Fruit fly (Drosophila melanogaster) whole organism, embryonic: ENCODE measurements around the gene NaPi-III.

Source experiments
- ATbp ChIP-seq: fragments of 200-800 bp; sonication (Bioruptor generic); optimal IDR thresholded peaks from 2 replicates; lab custom pipeline; 2017; ENCODE audit warnings: missing biosample characterization, mild to moderate bottlenecking, missing genetic modification characterization, missing genetic modification reagents
- Atf6 ChIP-seq: fragments of 200-800 bp; sonication (Bioruptor generic); IDR thresholded peaks from 2 replicates; pipeline ENCODE4 v1.3.6; 2022; ENCODE audit warnings: missing biosample characterization, missing genetic modification characterization
- BtbVII ChIP-seq: fragments of 200-800 bp; sonication (Bioruptor generic); optimal IDR thresholded peaks from 3 replicates; lab custom pipeline; 2017; ENCODE audit warnings: missing biosample characterization, mild to moderate bottlenecking, missing genetic modification characterization
- CG10274 ChIP-seq: fragments of 200-800 bp; sonication (Bioruptor generic); optimal IDR thresholded peaks from 3 replicates; lab custom pipeline; 2017; ENCODE audit warnings: missing biosample characterization, mild to moderate bottlenecking, missing genetic modification characterization
- CG11723 ChIP-seq: fragments of 200-800 bp; sonication (Bioruptor generic); optimal IDR thresholded peaks from 2 replicates; lab custom pipeline; 2017; ENCODE audit warnings: missing biosample characterization, mild to moderate bottlenecking, missing genetic modification characterization
- CG12155 ChIP-seq: fragments of 200-800 bp; sonication (Bioruptor generic); optimal IDR thresholded peaks from 3 replicates; lab custom pipeline; 2016; ENCODE audit warnings: missing biosample characterization, missing genetic modification characterization
- CG12219 ChIP-seq: fragments of 200-800 bp; sonication (Bioruptor generic); optimal IDR thresholded peaks from 3 replicates; lab custom pipeline; 2018; ENCODE audit warnings: missing biosample characterization, mild to moderate bottlenecking, missing genetic modification characterization
- CG12659 ChIP-seq: fragments of 200-800 bp; sonication (Bioruptor generic); optimal IDR thresholded peaks from 3 replicates; lab custom pipeline; 2017; ENCODE audit warnings: mild to moderate bottlenecking, missing biosample characterization, missing genetic modification reagents, missing genetic modification characterization
- CG13624 ChIP-seq: fragments of 200-800 bp; sonication (Bioruptor generic); optimal IDR thresholded peaks from 2 replicates; lab custom pipeline; 2016; ENCODE audit warnings: missing biosample characterization, missing genetic modification characterization
- CG1529 ChIP-seq: fragments of 200-800 bp; sonication (Bioruptor generic); optimal IDR thresholded peaks from 3 replicates; lab custom pipeline; 2018; ENCODE audit warnings: missing biosample characterization, missing genetic modification characterization
- CG15479 ChIP-seq: fragments of 200-800 bp; sonication (Bioruptor generic); optimal IDR thresholded peaks from 3 replicates; lab custom pipeline; 2019; ENCODE audit warnings: missing biosample characterization, mild to moderate bottlenecking, missing genetic modification characterization, moderate library complexity
- CG17829 ChIP-seq: fragments of 200-800 bp; optimal IDR thresholded peaks from 2 replicates; lab custom pipeline; 2019; ENCODE audit warnings: missing biosample characterization, mild to moderate bottlenecking, missing genetic modification characterization, moderate library complexity
- CG2199 ChIP-seq: fragments of 200-800 bp; sonication (Bioruptor generic); IDR thresholded peaks from 3 replicates; pipeline ENCODE4 v1.3.6; 2022; ENCODE audit warnings: missing biosample characterization, missing genetic modification characterization
- CG2202 ChIP-seq: fragments of 200-800 bp; sonication (Bioruptor generic); optimal IDR thresholded peaks from 2 replicates; lab custom pipeline; 2018; ENCODE audit warnings: missing biosample characterization, mild to moderate bottlenecking, missing genetic modification characterization
- CG31441 ChIP-seq: fragments of 200-800 bp; sonication (Bioruptor generic); IDR thresholded peaks from 2 replicates; pipeline ENCODE4 v1.3.6; 2022; ENCODE audit warnings: missing biosample characterization, missing genetic modification characterization
- CG32767 ChIP-seq: fragments of 200-800 bp; sonication (Bioruptor generic); IDR thresholded peaks from 2 replicates; pipeline ENCODE4 v1.3.6; 2022; ENCODE audit warnings: missing biosample characterization, missing genetic modification characterization
- CG32772 ChIP-seq: fragments of 200-800 bp; sonication (Bioruptor generic); IDR thresholded peaks from 2 replicates; pipeline ENCODE4 v1.3.6; 2022; ENCODE audit warnings: missing biosample characterization, missing genetic modification characterization
- CG3281 ChIP-seq: fragments of 200-800 bp; sonication (Bioruptor generic); optimal IDR thresholded peaks from 3 replicates; lab custom pipeline; 2017; ENCODE audit warnings: missing biosample characterization, mild to moderate bottlenecking, missing genetic modification characterization
- CG4617 ChIP-seq: fragments of 200-800 bp; sonication (Bioruptor generic); optimal IDR thresholded peaks from 3 replicates; lab custom pipeline; 2016; ENCODE audit warnings: missing biosample characterization, missing genetic modification characterization, borderline replicate concordance
- CG4707 ChIP-seq: fragments of 200-800 bp; sonication (Bioruptor generic); optimal IDR thresholded peaks from 2 replicates; lab custom pipeline; 2018; ENCODE audit warnings: missing biosample characterization, mild to moderate bottlenecking, missing genetic modification characterization, moderate library complexity
- CG7745 ChIP-seq: fragments of 200-800 bp; sonication (Bioruptor generic); optimal IDR thresholded peaks from 2 replicates; lab custom pipeline; 2018; ENCODE audit warnings: missing biosample characterization, mild to moderate bottlenecking, missing genetic modification characterization, moderate library complexity
- CG8089 ChIP-seq: fragments of 200-800 bp; sonication (Bioruptor generic); optimal IDR thresholded peaks from 3 replicates; lab custom pipeline; 2016; ENCODE audit warnings: missing biosample characterization, missing genetic modification characterization
- CG8290 ChIP-seq, 3 experiments: fragments of 200-800 bp; sonication (Bioruptor generic); optimal IDR thresholded peaks; 2 replicates each; lab custom pipeline; 2016 to 2019; ENCODE audit warnings: missing biosample characterization in 3 of 3, missing genetic modification characterization in 3 of 3, mild to moderate bottlenecking in 2 of 3, moderate library complexity in 1 of 3
- Dref ChIP-seq: fragments of 200-800 bp; sonication (Bioruptor generic); IDR thresholded peaks from 2 replicates; pipeline ENCODE4 v1.3.6; 2022; ENCODE audit warnings: missing biosample characterization, missing genetic modification characterization
- Gug ChIP-seq: fragments of 200-800 bp; sonication (Bioruptor generic); IDR thresholded peaks from 4 replicates; pipeline ENCODE4 v1.3.6; 2022; ENCODE audit warnings: missing biosample characterization, missing genetic modification characterization
- HLH3B ChIP-seq: fragments of 200-800 bp; sonication (Bioruptor generic); IDR thresholded peaks from 2 replicates; pipeline ENCODE4 v1.3.6; 2022; ENCODE audit warnings: missing biosample characterization, missing genetic modification characterization
- MTF-1 ChIP-seq: fragments of 200-800 bp; sonication (Bioruptor generic); optimal IDR thresholded peaks from 2 replicates; lab custom pipeline; 2018; ENCODE audit warnings: missing biosample characterization, mild to moderate bottlenecking, missing genetic modification characterization, borderline replicate concordance
- Max ChIP-seq: fragments of 200-800 bp; sonication (Bioruptor generic); optimal IDR thresholded peaks from 2 replicates; lab custom pipeline; 2016; ENCODE audit warnings: missing biosample characterization, mild to moderate bottlenecking, missing genetic modification characterization
- NfI ChIP-seq: fragments of 200-800 bp; sonication (Bioruptor generic); optimal IDR thresholded peaks from 3 replicates; lab custom pipeline; 2018; ENCODE audit warnings: missing biosample characterization, mild to moderate bottlenecking, missing genetic modification characterization, moderate library complexity
- Rfx ChIP-seq: fragments of 200-800 bp; sonication (Bioruptor generic); IDR thresholded peaks from 2 replicates; pipeline ENCODE4 v1.3.6; 2022; ENCODE audit warnings: missing biosample characterization, missing genetic modification characterization
- Sry-δ ChIP-seq: fragments of 200-800 bp; sonication (Bioruptor generic); optimal IDR thresholded peaks from 2 replicates; lab custom pipeline; 2016; ENCODE audit warnings: missing biosample characterization, missing genetic modification characterization
- abd-A ChIP-seq: fragments of 200-800 bp; sonication (Bioruptor generic); optimal IDR thresholded peaks from 3 replicates; lab custom pipeline; 2019; ENCODE audit warnings: missing biosample characterization, mild to moderate bottlenecking, missing genetic modification characterization, moderate library complexity
- ac ChIP-seq: fragments of 200-800 bp; sonication (Bioruptor generic); optimal IDR thresholded peaks from 3 replicates; lab custom pipeline; 2017; ENCODE audit warnings: missing biosample characterization, mild to moderate bottlenecking, missing genetic modification characterization
- cg ChIP-seq: fragments of 200-800 bp; sonication (Bioruptor generic); optimal IDR thresholded peaks from 3 replicates; lab custom pipeline; 2019; ENCODE audit warnings: missing biosample characterization, mild to moderate bottlenecking, missing genetic modification characterization, moderate library complexity
- insv ChIP-seq, 2 experiments: fragments of 200-800 bp; sonication (Bioruptor generic); optimal IDR thresholded peaks; 3 replicates each; lab custom pipeline; 2016 to 2018; ENCODE audit warnings: missing biosample characterization in 2 of 2, missing genetic modification characterization in 2 of 2
- lmd ChIP-seq: fragments of 200-800 bp; sonication (Bioruptor generic); IDR thresholded peaks from 2 replicates; pipeline ENCODE4 v1.3.6; 2022; ENCODE audit warnings: missing biosample characterization, missing genetic modification characterization
- nom ChIP-seq: fragments of 200-800 bp; sonication (Bioruptor generic); optimal IDR thresholded peaks from 2 replicates; lab custom pipeline; 2017; ENCODE audit warnings: missing biosample characterization, missing genetic modification characterization, mild to moderate bottlenecking, moderate library complexity, missing genetic modification reagents
- pan ChIP-seq, 4 experiments: fragments of >200 bp in 3 of 4; fragments of 200-800 bp in 1 of 4; sonication (Bioruptor generic) in 1 of 4; optimal IDR thresholded peaks in 3 of 4; IDR thresholded peaks in 1 of 4; 2 replicates each; pipeline versions ENCODE4 v1.3.6 to Lab custom; 2017 to 2022; ENCODE audit warnings: missing biosample characterization in 2 of 4, missing genetic modification characterization in 2 of 4, mixed read lengths in 1 of 4
- pho ChIP-seq: fragments of 200-800 bp; sonication (Bioruptor generic); optimal IDR thresholded peaks from 2 replicates; lab custom pipeline; 2016; ENCODE audit warnings: missing biosample characterization, missing genetic modification characterization
- pita ChIP-seq: fragments of 200-800 bp; sonication (Bioruptor generic); optimal IDR thresholded peaks from 2 replicates; lab custom pipeline; 2017; ENCODE audit warnings: missing biosample characterization, mild to moderate bottlenecking, missing genetic modification characterization
- ranshi ChIP-seq: fragments of 200-800 bp; sonication (Bioruptor generic); IDR thresholded peaks from 2 replicates; pipeline ENCODE4 v1.3.6; 2022; ENCODE audit warnings: missing biosample characterization, missing genetic modification characterization
- rib ChIP-seq: fragments of 200-800 bp; sonication (Bioruptor generic); IDR thresholded peaks from 2 replicates; pipeline ENCODE4 v1.3.6; 2022; ENCODE audit warnings: missing biosample characterization, missing genetic modification characterization
- slbo ChIP-seq: fragments of 200-800 bp; sonication (Bioruptor generic); IDR thresholded peaks from 2 replicates; pipeline ENCODE4 v1.3.6; 2022; ENCODE audit warnings: missing biosample characterization, missing genetic modification characterization
- toy ChIP-seq: fragments of 200-800 bp; sonication (Bioruptor generic); IDR thresholded peaks from 2 replicates; pipeline ENCODE4 v1.3.6; 2022; ENCODE audit warnings: missing biosample characterization, missing genetic modification characterization
- unpg ChIP-seq: fragments of 200-800 bp; sonication (Bioruptor generic); optimal IDR thresholded peaks from 3 replicates; lab custom pipeline; 2018; ENCODE audit warnings: missing biosample characterization, mild to moderate bottlenecking, missing genetic modification characterization, moderate library complexity
- wdn ChIP-seq: fragments of 200-800 bp; sonication (Bioruptor generic); IDR thresholded peaks from 2 replicates; pipeline ENCODE4 v1.3.6; 2022; ENCODE audit warnings: missing biosample characterization, missing genetic modification characterization
- zfh2 ChIP-seq: fragments of 200-800 bp; sonication (Bioruptor generic); optimal IDR thresholded peaks from 2 replicates; lab custom pipeline; 2016; ENCODE audit warnings: missing biosample characterization, missing genetic modification characterization

Gene NaPi-III

DNA sequence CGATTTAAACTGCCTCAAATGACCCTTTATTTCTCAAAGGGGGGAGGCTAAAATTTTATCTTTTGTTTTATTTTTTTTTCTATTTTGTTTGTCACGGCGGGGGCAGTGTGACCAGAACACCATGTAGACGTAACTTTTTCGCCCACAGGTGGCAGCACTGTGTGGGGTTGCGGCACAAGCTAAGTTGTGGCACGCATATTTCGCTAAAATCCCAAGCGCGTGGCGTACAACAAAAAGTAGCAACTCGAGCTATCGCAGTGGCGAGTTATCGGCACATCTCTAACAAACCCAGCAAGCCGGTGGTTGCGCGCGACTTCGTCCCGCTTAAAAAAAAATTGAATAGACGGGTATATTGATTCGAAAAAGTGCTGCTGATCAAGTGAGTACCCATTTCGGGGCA, at the start of gene NaPi-III, which contains the start of gene Ufd1 (continued):
- TF ChIP-seq CG13624 (GFP tag; lab: Kevin White, UChicago) (peak; percentile 68), toy (GFP tag; lab: Robert Waterston, UW) (no peak), lmd (peak; percentile 20; the same call in 1 of the 2 replicates), CG8089 (GFP tag; lab: Kevin White, UChicago) (peak; percentile 50), CG2199 (GFP tag; lab: Robert Waterston, UW) (no peak), Dref (peak; percentile 78), Max (GFP tag; lab: Kevin White, UChicago) (no peak), Gug (peak; percentile 26; the same call in 1 of the 4 replicates), Rfx (GFP tag; lab: Robert Waterston, UW) (peak; percentile 77), CG32772 (GFP tag; lab: Robert Waterston, UW) (peak; percentile 85), ranshi (GFP tag; lab: Robert Waterston, UW) (peak; percentile 45; the same call in 1 of the 2 replicates), CG2202 (tag; lab: Kevin White, UChicago) (peak; percentile 4), zfh2 (GFP tag; lab: Kevin White, UChicago) (peak; percentile 46), CG8290 (GFP tag; optimal IDR thresholded peaks at IDR 0.05; lab: Kevin White, UChicago) (peak; percentile 26), CG8290 (tag; optimal IDR thresholded peaks at IDR 0.05; lab: Kevin White, UChicago) (peak in 1 of 2 experiments; percentile 90), CG12219 (GFP tag; lab: Kevin White, UChicago) (no peak), HLH3B (GFP tag; lab: Robert Waterston, UW) (no peak), CG4617 (GFP tag; lab: Kevin White, UChicago) (peak; percentile 92), CG1529 (GFP tag; lab: Kevin White, UChicago) (no peak), CG12155 (GFP tag; lab: Kevin White, UChicago) (peak; percentile 56), insv (GFP tag; optimal IDR thresholded peaks at IDR 0.05; lab: Kevin White, UChicago) (peak in 1 of 2 experiments; percentile 72), pho (GFP tag; lab: Kevin White, UChicago) (peak; percentile 35), CG11723 (GFP tag; lab: Kevin White, UChicago) (no peak), CG4707 (GFP tag; lab: Kevin White, UChicago) (no peak), BtbVII (GFP tag; lab: Kevin White, UChicago) (no peak), CG3281 (no peak), pita (peak; percentile 94), CG7745 (tag; lab: Kevin White, UChicago) (no peak), CG15479 (GFP tag; lab: Kevin White, UChicago) (peak; percentile 68)

- TF ChIP-seq CG10274 (no peak), slbo (GFP tag; lab: Robert Waterston, UW) (peak; percentile 80), nom (GFP tag; lab: Kevin White, UChicago) (no peak), rib (GFP tag; lab: Robert Waterston, UW) (no peak), abd-A (tag; lab: Kevin White, UChicago) (no peak), Gug (0 out of 4 replicates have a peak, but pooled peaks have one; percentile 33), pan (optimal IDR thresholded peaks at IDR 0.05; lab: Kevin White, UChicago) (no peak), pan (GFP tag; optimal IDR thresholded peaks at IDR 0.05 in 1 of 2, IDR thresholded peaks at IDR 0.05 in 1 of 2) (peak in 1 of 2 experiments; percentile 61), pita (no peak), ATbp (GFP tag; lab: Kevin White, UChicago) (no peak), NfI (GFP tag; lab: Kevin White, UChicago) (peak; percentile 41), CG31441 (GFP tag; lab: Robert Waterston, UW) (no peak), ac (GFP tag; lab: Kevin White, UChicago) (no peak), cg (GFP tag; lab: Kevin White, UChicago) (no peak), Sry-δ (GFP tag; lab: Kevin White, UChicago) (no peak), MTF-1 (no peak), wdn (GFP tag; lab: Robert Waterston, UW) (peak; percentile 39; the same call in 1 of the 2 replicates), Atf6 (GFP tag; lab: Robert Waterston, UW) (no peak), unpg (GFP tag; lab: Kevin White, UChicago) (no peak), CG12659 (GFP tag; lab: Kevin White, UChicago) (peak; percentile 74), CG17829 (peak; percentile 55), CG32767 (GFP tag; lab: Robert Waterston, UW) (0 out of 2 replicates have a peak, but pooled peaks have one; percentile 30)
These were observed 48.9 kb upstream of the NaPi-III start, which contains the start of the genes Pfdn2 and Noc1 for dm6 chr3L:11074043-11074853. Pfdn2 (minus strand) TSS chr3L:11074388. Noc1 (plus strand) TSS chr3L:11074769.
